Fruit fly (Drosophila melanogaster) whole organism, prepupa: ENCODE measurements around the gene Cdc37.

Source experiments
- Blimp-1 ChIP-seq: fragments of 200-800 bp; sonication (Bioruptor generic); optimal IDR thresholded peaks from 3 replicates; lab custom pipeline; 2017; ENCODE audit warnings: missing biosample characterization, missing genetic modification characterization, mild to moderate bottlenecking, moderate library complexity, missing genetic modification reagents
- CG11294 ChIP-seq: fragments of 200-800 bp; sonication (Bioruptor generic); IDR thresholded peaks from 2 replicates; pipeline ENCODE4 v1.3.6; 2022; ENCODE audit warnings: missing biosample characterization, missing genetic modification characterization
- CG16779 ChIP-seq: fragments of 200-800 bp; sonication (Bioruptor generic); optimal IDR thresholded peaks from 3 replicates; lab custom pipeline; 2017; ENCODE audit warnings: missing biosample characterization, mild to moderate bottlenecking, missing genetic modification characterization
- CG6276 ChIP-seq: fragments of 200-800 bp; sonication (Bioruptor generic); optimal IDR thresholded peaks from 2 replicates; lab custom pipeline; 2017; ENCODE audit warnings: missing biosample characterization, mild to moderate bottlenecking, missing genetic modification characterization
- CG6854 ChIP-seq: fragments of 200-800 bp; sonication (Bioruptor generic); optimal IDR thresholded peaks from 2 replicates; lab custom pipeline; 2017; ENCODE audit warnings: missing biosample characterization, mild to moderate bottlenecking, missing genetic modification characterization
- CG8632 ChIP-seq: fragments of 200-800 bp; sonication (Bioruptor generic); optimal IDR thresholded peaks from 3 replicates; lab custom pipeline; 2016; ENCODE audit warnings: missing biosample characterization, missing genetic modification characterization
- Hr39 ChIP-seq: fragments of 200-800 bp; sonication (Bioruptor generic); optimal IDR thresholded peaks from 2 replicates; lab custom pipeline; 2016; ENCODE audit warnings: missing biosample characterization, missing genetic modification characterization
- Lpt ChIP-seq: fragments of 200-800 bp; sonication (Bioruptor generic); optimal IDR thresholded peaks from 3 replicates; lab custom pipeline; 2016; ENCODE audit warnings: missing biosample characterization, missing genetic modification characterization
- Sox15 ChIP-seq: fragments of 200-800 bp; sonication (Bioruptor generic); optimal IDR thresholded peaks from 3 replicates; lab custom pipeline; 2016; ENCODE audit warnings: missing biosample characterization, missing genetic modification characterization
- acj6 ChIP-seq: fragments of 200-800 bp; sonication (Bioruptor generic); optimal IDR thresholded peaks from 3 replicates; lab custom pipeline; 2016; ENCODE audit warnings: missing biosample characterization, missing genetic modification characterization
- fd85E ChIP-seq: fragments of 200-800 bp; sonication (Bioruptor generic); optimal IDR thresholded peaks from 3 replicates; lab custom pipeline; 2016; ENCODE audit warnings: missing biosample characterization, missing genetic modification characterization
- spab ChIP-seq: fragments of 200-800 bp; sonication (Bioruptor generic); optimal IDR thresholded peaks from 2 replicates; lab custom pipeline; 2017; ENCODE audit warnings: missing biosample characterization, mild to moderate bottlenecking, missing genetic modification characterization, missing genetic modification reagents
- vri ChIP-seq: fragments of 200-800 bp; sonication (Bioruptor generic); optimal IDR thresholded peaks from 3 replicates; lab custom pipeline; 2016; ENCODE audit warnings: missing biosample characterization, mild to moderate bottlenecking, missing genetic modification characterization

- TF ChIP-seq Sox15 (GFP tag; lab: Kevin White, UChicago) (no peak), CG6854 (GFP tag; lab: Kevin White, UChicago) (no peak), Hr39 (GFP tag; lab: Kevin White, UChicago) (no peak), spab (GFP tag; lab: Kevin White, UChicago) (no peak), CG6276 (GFP tag; lab: Kevin White, UChicago) (no peak), CG16779 (tag; lab: Kevin White, UChicago) (no peak), CG8632 (no peak), fd85E (GFP tag; lab: Kevin White, UChicago) (no peak), acj6 (GFP tag; lab: Kevin White, UChicago) (no peak), CG11294 (no peak), vri (GFP tag; lab: Kevin White, UChicago) (peak; percentile 34), Blimp-1 (GFP tag; lab: Kevin White, UChicago) (no peak), Lpt (GFP tag; lab: Kevin White, UChicago) (no peak)
Observed at dm6 chr3L:1745432-1745831, 49.8 kb upstream of the Cdc37 start.
